Worm (Caenorhabditis elegans) whole organism, midembryonic: ENCODE results near the gene Y58A7A.3.

Experiments used
- cog-1 ChIP-seq: sonication (generic microtip); optimal IDR thresholded peaks from 2 replicates; lab custom pipeline; 2016; ENCODE audit warnings: missing genetic modification characterization, missing compliant biosample characterization
- flt-1 ChIP-seq: fragments of 200-800 bp; sonication (Bioruptor generic); IDR thresholded peaks from 2 replicates; pipeline ENCODE4 v1.3.6; 2022; ENCODE audit warnings: missing genetic modification characterization, missing compliant biosample characterization
- klf-2 ChIP-seq: fragments of 200-800 bp; sonication (Bioruptor generic); conservative IDR thresholded peaks from 2 replicates; pipeline ENCODE4 v1.3.6; 2022; ENCODE audit warnings: missing genetic modification reagents, missing genetic modification characterization, missing compliant biosample characterization
- med-1 ChIP-seq: sonication (generic microtip); optimal IDR thresholded peaks from 2 replicates; lab custom pipeline; 2017; ENCODE audit warnings: missing genetic modification characterization, mild to moderate bottlenecking, missing compliant biosample characterization, antibody characterized with exemption, missing genetic modification reagents; ENCODE audit not compliant: insufficient read depth
- ref-1 ChIP-seq: fragments of 200-800 bp; sonication (Bioruptor generic); conservative IDR thresholded peaks from 2 replicates; pipeline ENCODE4 v1.3.6; 2022; ENCODE audit warnings: missing genetic modification reagents, missing genetic modification characterization, missing compliant biosample characterization
- ztf-29 ChIP-seq: fragments of 200-800 bp; sonication (Bioruptor generic); IDR thresholded peaks from 2 replicates; pipeline ENCODE4 v1.3.6; 2022; ENCODE audit warnings: missing genetic modification reagents, missing genetic modification characterization, missing compliant biosample characterization

DNA sequence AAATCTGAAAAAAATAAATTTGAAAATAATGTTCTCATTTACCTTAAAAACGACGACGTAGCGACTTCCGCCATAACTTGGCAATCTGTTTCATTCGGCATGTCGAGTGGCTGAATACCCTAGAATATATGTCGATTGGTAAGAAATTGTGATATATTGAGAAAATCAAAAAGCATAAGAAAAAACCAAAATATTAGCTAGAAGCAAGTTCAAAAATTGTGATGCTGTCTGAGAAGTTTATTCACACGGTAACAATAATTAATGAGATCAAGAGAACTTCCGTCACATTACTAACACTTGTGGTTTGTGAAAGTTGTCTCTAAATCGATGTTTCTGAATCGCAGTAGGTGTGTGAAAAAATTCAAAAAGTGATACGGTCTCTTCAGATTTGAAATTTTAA lies 21.3 kb upstream of the Y58A7A.3 start, which contains the start of gene srab-1:
- TF ChIP-seq klf-2 (GFP tag; lab: Robert Waterston, UW): no peak
- TF ChIP-seq flt-1 (GFP tag; lab: Robert Waterston, UW): no peak
- no peak for TF ChIP-seq ztf-29 (GFP tag; lab: Robert Waterston, UW)
- TF ChIP-seq med-1 (GFP tag; lab: Kevin White, UChicago): no peak
- TF ChIP-seq cog-1 (tag; lab: Kevin White, UChicago): no peak
- TF ChIP-seq ref-1: no peak
